Fruit fly (Drosophila melanogaster): ENCODE data around the gene Dscam4.

Dscam4 gene

dm6 chr3L:8197779-8198279 lies 40.6 kb upstream of the Dscam4 start, which contains the start of the genes UbcE2M and Dhps (continued):
- TF ChIP-seq Eip74EF (GFP tag; optimal IDR thresholded peaks at IDR 0.05) (no peak), CG14014 (GFP tag; IDR thresholded peaks at IDR 0.05) (peak; percentile 48; the same call in 1 of the 2 replicates), tll (GFP tag; optimal IDR thresholded peaks at IDR 0.05) (no peak), CG15696 (tag; optimal IDR thresholded peaks at IDR 0.05) (peak; percentile 76), Sry-β (GFP tag; optimal IDR thresholded peaks at IDR 0.05) (peak; percentile 95), peb (GFP tag; IDR thresholded peaks at IDR 0.05) (peak; percentile 43; the same call in 1 of the 2 replicates), chm (GFP tag; IDR thresholded peaks at IDR 0.05) (peak; percentile 6; the same call in 1 of the 2 replicates), CG10147 (GFP tag; optimal IDR thresholded peaks at IDR 0.05) (peak; percentile 79), Fer1 (GFP tag; optimal IDR thresholded peaks at IDR 0.05) (peak; percentile 78), nerfin-1 (tag; optimal IDR thresholded peaks at IDR 0.05) (no peak), YL-1 (GFP tag; optimal IDR thresholded peaks at IDR 0.05) (peak; percentile 77), Xbp1 (GFP tag; optimal IDR thresholded peaks at IDR 0.05) (peak; percentile 77), z (GFP tag; IDR thresholded peaks at IDR 0.05) (no peak), sisA (GFP tag; IDR thresholded peaks at IDR 0.05) (peak; percentile 65), CG2202 (tag; optimal IDR thresholded peaks at IDR 0.05) (no peak), CG3838 (GFP tag; optimal IDR thresholded peaks at IDR 0.05) (no peak), caup (GFP tag; optimal IDR thresholded peaks at IDR 0.05; ENCODE audit: severe bottlenecking) (peak; percentile 36), CG18619 (GFP tag; optimal IDR thresholded peaks at IDR 0.05) (peak; percentile 79), CG8359 (GFP tag; optimal IDR thresholded peaks at IDR 0.05; ENCODE audit: borderline replicate concordance) (peak; percentile 31), NfI (GFP tag; optimal IDR thresholded peaks at IDR 0.05) (peak; percentile 77), Chrac-16 (GFP tag; optimal IDR thresholded peaks at IDR 0.05) (peak; percentile 67), HLH54F (GFP tag; optimal IDR thresholded peaks at IDR 0.05) (peak; percentile 56), CG6689 (GFP tag; IDR thresholded peaks at IDR 0.05) (peak; percentile 61), Lhr (GFP tag; optimal IDR thresholded peaks at IDR 0.05) (peak; percentile 20), sc (optimal IDR thresholded peaks at IDR 0.05) (no peak), sc (GFP tag; optimal IDR thresholded peaks at IDR 0.05) (peak; percentile 57), CG3407 (GFP tag; optimal IDR thresholded peaks at IDR 0.05) (no peak), jigr1 (GFP tag; IDR thresholded peaks at IDR 0.05) (peak; percentile 60; the same call in 1 of the 3 replicates), zfh2 (GFP tag; optimal IDR thresholded peaks at IDR 0.05) (peak; percentile 80), Ets97D (GFP tag; optimal IDR thresholded peaks at IDR 0.05) (peak; percentile 36), org-1 (GFP tag; optimal IDR thresholded peaks at IDR 0.05) (no peak), Tbp (GFP tag; optimal IDR thresholded peaks at IDR 0.05) (no peak), CG17829 (tag; optimal IDR thresholded peaks at IDR 0.05) (peak; percentile 71), stc (GFP tag; IDR thresholded peaks at IDR 0.05) (no peak), odd (GFP tag; optimal IDR thresholded peaks at IDR 0.05) (no peak), CG16815 (GFP tag; optimal IDR thresholded peaks at IDR 0.05) (peak; percentile 69), CG7786 (GFP tag; optimal IDR thresholded peaks at IDR 0.05) (peak; percentile 30), CG12299 (tag; optimal IDR thresholded peaks at IDR 0.05) (peak; percentile 72), Usf (GFP tag; optimal IDR thresholded peaks at IDR 0.05) (peak; percentile 73), mirr (GFP tag; optimal IDR thresholded peaks at IDR 0.05) (no peak), CG2199 (GFP tag; IDR thresholded peaks at IDR 0.05) (no peak), CG7745 (tag; optimal IDR thresholded peaks at IDR 0.05) (no peak), CG9609 (GFP tag; optimal IDR thresholded peaks at IDR 0.05) (peak; percentile 6), NC2β (GFP tag; optimal IDR thresholded peaks at IDR 0.05) (peak; percentile 0), gce (GFP tag; IDR thresholded peaks at IDR 0.05) (no peak), trh (GFP tag; optimal IDR thresholded peaks at IDR 0.05) (peak; percentile 42), CG18599 (GFP tag; optimal IDR thresholded peaks at IDR 0.05) (no peak), h (optimal IDR thresholded peaks at IDR 0.05) (no peak), grau (tag; optimal IDR thresholded peaks at IDR 0.05) (peak; percentile 82), kah (GFP tag; optimal IDR thresholded peaks at IDR 0.05) (peak; percentile 68), CG2678 (tag; optimal IDR thresholded peaks at IDR 0.05) (no peak)
